Fruit fly (Drosophila melanogaster): ENCODE results near the gene CG13947.

CG13947 gene

DNA sequence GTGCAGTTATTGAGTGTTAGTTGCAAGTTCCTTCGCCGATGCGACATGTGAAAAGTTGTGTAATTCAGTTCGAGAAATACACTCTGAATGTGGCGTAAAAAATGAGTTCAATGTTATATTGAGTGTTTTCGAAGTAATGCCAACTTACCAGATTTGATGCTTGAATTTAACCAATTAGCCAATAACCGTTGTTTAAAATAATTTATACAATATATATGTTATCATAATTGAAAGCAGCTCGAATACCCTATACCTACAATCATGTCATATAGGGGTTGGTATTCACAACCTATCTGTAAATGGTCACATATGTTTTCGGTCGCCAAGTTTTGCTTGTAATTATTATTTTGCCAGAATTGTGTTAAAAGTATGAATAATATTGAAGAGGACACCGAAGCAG lies 31.3 kb downstream of the CG13947 start, which contains the start of gene Nnf1b:
Nnf1b (plus strand) TSS at position 301 of the 400 bp plus-strand sequence.
- TF ChIP-seq kay (GFP tag; ENCODE audit: borderline replicate concordance) (no peak), CG7045 (GFP tag; optimal IDR thresholded peaks at IDR 0.05) (no peak), cnc (optimal IDR thresholded peaks at IDR 0.05) (no peak), tj (GFP tag; optimal IDR thresholded peaks at IDR 0.05) (no peak)

DNA sequence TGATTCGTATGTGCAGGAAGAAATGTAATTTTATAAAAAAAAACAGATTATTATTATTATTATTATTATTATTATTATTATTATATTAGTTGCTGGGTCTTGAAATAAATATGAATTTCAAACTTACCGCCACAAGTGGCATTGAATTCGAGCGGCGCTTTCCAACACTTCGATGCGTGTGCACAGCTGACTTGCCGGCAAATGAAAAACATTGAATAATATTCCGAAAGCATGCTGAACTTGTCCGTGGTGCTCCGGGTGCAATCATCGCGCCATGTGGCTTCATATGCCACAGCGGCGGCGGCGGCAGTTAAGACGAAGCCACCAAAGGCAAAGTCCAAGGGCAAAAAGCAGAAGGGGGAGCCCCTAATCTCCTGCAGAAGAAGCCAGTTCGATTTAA lies 32.4 kb downstream of the CG13947 start, which contains the start of gene Dbp21E2:
Dbp21E2 (plus strand) TSS at position 180 of the 400 bp plus-strand sequence.
- no peak for TF ChIP-seq CG14711 (tag; optimal IDR thresholded peaks at IDR 0.05)
- no peak for TF ChIP-seq bab1 (GFP tag; optimal IDR thresholded peaks at IDR 0.05)
- TF ChIP-seq CG11617 (GFP tag; optimal IDR thresholded peaks at IDR 0.05): no peak
- TF ChIP-seq pad (GFP tag; optimal IDR thresholded peaks at IDR 0.05): no peak
- TF ChIP-seq CG1620 (GFP tag; optimal IDR thresholded peaks at IDR 0.05): no peak
- TF ChIP-seq ovo (GFP tag; optimal IDR thresholded peaks at IDR 0.05): no peak
- TF ChIP-seq CG7101 (tag; optimal IDR thresholded peaks at IDR 0.05): peak; percentile 32
- TF ChIP-seq cnc (optimal IDR thresholded peaks at IDR 0.05): no peak
- no peak for TF ChIP-seq kay (GFP tag; ENCODE audit: borderline replicate concordance)
- no peak for TF ChIP-seq CG5204 (GFP tag; optimal IDR thresholded peaks at IDR 0.05)
- TF ChIP-seq Crg-1 (GFP tag; optimal IDR thresholded peaks at IDR 0.05): no peak
- TF ChIP-seq toe (GFP tag; optimal IDR thresholded peaks at IDR 0.05): no peak
- no peak for TF ChIP-seq CG7045 (GFP tag; optimal IDR thresholded peaks at IDR 0.05)
- TF ChIP-seq cic (GFP tag; optimal IDR thresholded peaks at IDR 0.05): no peak
- peak; percentile 2 for TF ChIP-seq Mnt (GFP tag; optimal IDR thresholded peaks at IDR 0.05)
- no peak for TF ChIP-seq tj (GFP tag; optimal IDR thresholded peaks at IDR 0.05)
- no peak for TF ChIP-seq CG12768 (GFP tag; optimal IDR thresholded peaks at IDR 0.05)

DNA sequence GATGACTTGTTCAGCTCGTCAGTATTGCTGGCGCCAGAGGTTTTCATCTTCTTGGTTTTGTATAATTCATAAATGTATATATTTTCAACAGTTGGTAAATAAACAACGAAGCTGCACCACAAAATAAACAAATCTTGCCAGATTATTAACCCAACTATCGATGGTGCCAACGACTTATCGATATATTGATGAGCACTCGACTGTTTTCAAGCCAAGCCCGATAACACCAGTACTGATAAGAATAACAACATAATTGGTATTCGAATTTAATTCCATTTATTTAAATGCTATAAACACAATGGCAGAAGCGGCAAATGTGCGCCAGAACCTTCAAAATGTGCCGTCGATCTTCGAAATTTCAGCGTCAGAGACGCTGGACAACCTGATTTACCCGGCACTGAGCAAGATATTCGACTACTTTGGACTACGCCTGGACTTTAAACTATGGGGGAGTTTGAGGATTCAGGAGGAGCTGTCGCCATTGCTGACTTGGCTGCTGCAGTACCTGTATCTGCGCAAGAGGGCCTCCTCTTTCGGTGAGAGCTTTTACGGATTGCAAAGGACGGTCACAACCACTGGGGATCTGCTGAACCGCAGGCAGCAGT lies 36.9 kb downstream of the CG13947 start, which contains the start of the genes Saf6 and Pex12:
Saf6 (minus strand) TSS at position 166 of the 605 bp plus-strand sequence.
Pex12 (plus strand) TSS at position 209 of the 605 bp plus-strand sequence.
- peak; percentile 24 for TF ChIP-seq Mnt (GFP tag; optimal IDR thresholded peaks at IDR 0.05)
- TF ChIP-seq kay (GFP tag; ENCODE audit: borderline replicate concordance): no peak
- TF ChIP-seq tj (GFP tag; optimal IDR thresholded peaks at IDR 0.05): peak; percentile 16
- peak; percentile 11 for TF ChIP-seq CG7101 (tag; optimal IDR thresholded peaks at IDR 0.05)
- TF ChIP-seq CG12768 (GFP tag; optimal IDR thresholded peaks at IDR 0.05): peak; percentile 25
- TF ChIP-seq Hr96 (GFP tag; optimal IDR thresholded peaks at IDR 0.05): peak; percentile 12
- peak; percentile 37 for TF ChIP-seq bab1 (GFP tag; optimal IDR thresholded peaks at IDR 0.05)
- TF ChIP-seq ovo (GFP tag; optimal IDR thresholded peaks at IDR 0.05): no peak

DNA sequence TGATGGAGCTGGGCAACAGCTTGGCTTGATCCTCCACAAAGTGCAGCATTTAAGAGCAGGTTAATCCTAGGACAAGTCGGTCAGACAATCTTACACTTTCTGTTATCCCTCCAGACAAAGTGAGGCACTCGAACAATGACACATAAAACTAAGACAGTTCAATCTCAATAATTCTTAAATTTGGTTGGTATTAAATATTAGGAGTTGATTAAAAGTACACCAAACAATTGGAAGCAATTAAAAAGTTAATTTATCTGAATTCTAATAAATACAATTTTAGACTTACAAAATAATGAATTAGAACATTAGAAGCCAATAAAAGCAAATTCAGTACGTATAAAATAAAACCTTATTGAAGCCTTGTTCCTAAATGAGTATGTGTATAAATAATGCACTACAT lies 38.9 kb downstream of the CG13947 start, which contains the start of gene CG15880:
CG15880 (minus strand) TSS at position 101 of the 400 bp plus-strand sequence.
- TF ChIP-seq Mnt (GFP tag; optimal IDR thresholded peaks at IDR 0.05): no peak
- no peak for TF ChIP-seq Clk (GFP tag; optimal IDR thresholded peaks at IDR 0.05)
- TF ChIP-seq CG1620 (GFP tag; optimal IDR thresholded peaks at IDR 0.05): no peak
- TF ChIP-seq Crg-1 (GFP tag; optimal IDR thresholded peaks at IDR 0.05): no peak
- no peak for TF ChIP-seq bab1 (GFP tag; optimal IDR thresholded peaks at IDR 0.05)
- TF ChIP-seq Hr96 (GFP tag; optimal IDR thresholded peaks at IDR 0.05): no peak
- TF ChIP-seq ovo (GFP tag; optimal IDR thresholded peaks at IDR 0.05): no peak
- no peak for TF ChIP-seq CG14711 (tag; optimal IDR thresholded peaks at IDR 0.05)
- TF ChIP-seq cic (GFP tag; optimal IDR thresholded peaks at IDR 0.05): no peak
- TF ChIP-seq CG12768 (GFP tag; optimal IDR thresholded peaks at IDR 0.05): no peak
- TF ChIP-seq CG33017 (tag; optimal IDR thresholded peaks at IDR 0.05): no peak
- no peak for TF ChIP-seq cnc (optimal IDR thresholded peaks at IDR 0.05)
- TF ChIP-seq CG7101 (tag; optimal IDR thresholded peaks at IDR 0.05): no peak

DNA sequence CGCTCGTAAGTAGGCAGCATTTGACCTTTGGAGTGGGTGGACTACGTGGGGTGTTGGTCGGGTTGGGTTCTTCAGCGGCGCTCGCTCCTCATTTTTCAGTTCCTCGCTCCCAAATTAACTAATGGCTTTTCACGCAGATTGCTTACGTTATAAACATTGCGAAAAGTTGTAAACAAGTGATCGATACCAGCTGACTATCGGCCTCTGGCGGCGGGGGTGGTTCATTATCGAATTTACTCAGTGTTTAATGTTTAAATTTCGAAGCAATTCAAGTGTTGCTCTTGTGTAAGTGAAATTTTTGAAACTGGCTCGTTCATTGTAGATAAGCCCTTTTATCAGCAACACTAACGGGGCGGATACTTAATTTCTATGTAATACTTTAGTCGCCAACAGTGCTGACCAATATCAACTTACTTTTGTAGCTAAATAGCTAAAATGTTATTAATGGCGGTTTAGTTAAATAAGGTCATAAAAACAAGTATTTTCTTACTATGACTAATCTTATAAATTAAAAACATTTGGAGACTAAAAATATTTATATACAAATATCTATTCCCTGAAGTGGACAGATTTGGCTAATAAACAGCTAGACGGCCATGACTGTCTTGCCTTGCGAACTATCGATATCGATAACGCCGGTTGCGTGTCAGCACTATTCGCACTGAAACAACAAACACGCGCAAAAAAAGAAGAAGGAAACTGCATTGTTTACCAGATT lies 40.5 kb downstream of the CG13947 start, which contains the start of the genes PGAP2 and Clp:
PGAP2 (minus strand) TSS at position 194 of the 718 bp plus-strand sequence.
Clp (plus strand) TSS at position 650 of the 718 bp plus-strand sequence.
- TF ChIP-seq CG7101 (tag; optimal IDR thresholded peaks at IDR 0.05) (peak; percentile 75), Clk (GFP tag; optimal IDR thresholded peaks at IDR 0.05) (peak; percentile 42), kay (GFP tag; ENCODE audit: borderline replicate concordance) (no peak), bab1 (GFP tag; optimal IDR thresholded peaks at IDR 0.05) (peak; percentile 53), cnc (optimal IDR thresholded peaks at IDR 0.05) (no peak), CG33017 (tag; optimal IDR thresholded peaks at IDR 0.05) (peak; percentile 46), CG7045 (GFP tag; optimal IDR thresholded peaks at IDR 0.05) (peak; percentile 59), cic (GFP tag; optimal IDR thresholded peaks at IDR 0.05) (peak; percentile 21), Crg-1 (GFP tag; optimal IDR thresholded peaks at IDR 0.05) (peak; percentile 66), ovo (GFP tag; optimal IDR thresholded peaks at IDR 0.05) (no peak), CG14711 (tag; optimal IDR thresholded peaks at IDR 0.05) (peak; percentile 68), tj (GFP tag; optimal IDR thresholded peaks at IDR 0.05) (peak; percentile 79), CG12768 (GFP tag; optimal IDR thresholded peaks at IDR 0.05) (peak; percentile 41), CG11617 (GFP tag; optimal IDR thresholded peaks at IDR 0.05) (peak; percentile 78), Mnt (GFP tag; optimal IDR thresholded peaks at IDR 0.05) (peak; percentile 64), Hr96 (GFP tag; optimal IDR thresholded peaks at IDR 0.05) (peak; percentile 60), toe (GFP tag; optimal IDR thresholded peaks at IDR 0.05) (peak; percentile 86), CG5204 (GFP tag; optimal IDR thresholded peaks at IDR 0.05) (no peak), CG1620 (GFP tag; optimal IDR thresholded peaks at IDR 0.05) (peak; percentile 71), pad (GFP tag; optimal IDR thresholded peaks at IDR 0.05) (peak; percentile 55)

All from whole organism, adult.